Worm (Caenorhabditis elegans) whole organism, L4 larva: Measurements from ENCODE around the gene R148.8.

Source experiments
- ceh-20 ChIP-seq: fragments of 200-800 bp; sonication (Bioruptor generic); IDR thresholded peaks from 2 replicates; pipeline ENCODE4 v1.3.6; 2022; ENCODE audit warnings: missing genetic modification reagents, missing genetic modification characterization, missing compliant biosample characterization
- fkh-10 ChIP-seq: fragments of 150-350 bp; optimal IDR thresholded peaks from 2 replicates; lab custom pipeline; 2014; ENCODE audit warnings: missing biosample characterization, missing genetic modification reagents, missing genetic modification characterization
- lin-13 ChIP-seq: fragments of 150-350 bp; optimal IDR thresholded peaks from 2 replicates; lab custom pipeline; 2014; ENCODE audit warnings: missing biosample characterization, missing genetic modification reagents, missing genetic modification characterization
- lin-39 ChIP-seq: fragments of 150-350 bp; optimal IDR thresholded peaks from 2 replicates; lab custom pipeline; 2014; ENCODE audit warnings: missing biosample characterization, missing genetic modification reagents, missing genetic modification characterization
- nhr-76 ChIP-seq: fragments of 150-350 bp; optimal IDR thresholded peaks from 2 replicates; lab custom pipeline; 2014; ENCODE audit warnings: missing biosample characterization, missing genetic modification characterization
- pha-4 ChIP-seq, 2 experiments: fragments of 150-350 bp in 1 of 2; fragments of 200-800 bp in 1 of 2; sonication (Bioruptor generic) in 1 of 2; IDR thresholded peaks in 1 of 2; optimal IDR thresholded peaks in 1 of 2; 2 replicates each; pipeline versions ENCODE4 v1.3.6 to Lab custom; 2014 to 2022; ENCODE audit warnings: missing genetic modification characterization in 2 of 2, missing genetic modification reagents in 2 of 2, missing biosample characterization in 1 of 2, missing compliant biosample characterization in 1 of 2
- unc-62 ChIP-seq, 3 experiments: fragments of 150-350 bp in 1 of 3; sonication (generic microtip); optimal IDR thresholded peaks in 2 of 3; peaks in 1 of 3; 1 replicate in 1 of 3; 2 replicates in 2 of 3; lab custom pipeline; 2014 to 2017; ENCODE audit warnings: missing biosample characterization in 3 of 3, missing genetic modification characterization in 3 of 3, missing genetic modification reagents in 3 of 3, missing genotype in 1 of 3

- TF ChIP-seq fkh-10 (GFP tag; lab: Kevin White, UChicago) (no peak), unc-62 (GFP tag; optimal IDR thresholded peaks at IDR 0.05 in 1 of 2; lab: Kevin White, UChicago) (no peak), unc-62 (tag; optimal IDR thresholded peaks at IDR 0.05; lab: Kevin White, UChicago) (no peak), ceh-20 (GFP tag; lab: Robert Waterston, UW) (no peak), nhr-76 (tag; lab: Kevin White, UChicago) (no peak), lin-13 (GFP tag; lab: Kevin White, UChicago) (no peak), pha-4 (GFP tag; IDR thresholded peaks at IDR 0.05; lab: Robert Waterston, UW) (no peak), pha-4 (tag; optimal IDR thresholded peaks at IDR 0.05; lab: Kevin White, UChicago) (no peak), lin-39 (tag; lab: Kevin White, UChicago) (no peak)
Measured at ce11 chrIII:3165309-3165708, 26.0 kb upstream of the R148.8 start, which contains the start of gene R148.5.
